Worm (Caenorhabditis elegans) whole organism, late embryonic: ENCODE results near the gene T05C12.11.

ENCODE experiments used
- Y22D7AL.16 ChIP-seq: sonication (generic microtip); optimal IDR thresholded peaks from 2 replicates; lab custom pipeline; 2016; ENCODE audit warnings: missing genetic modification characterization, missing compliant biosample characterization
- ahr-1 ChIP-seq: sonication (generic microtip); optimal IDR thresholded peaks from 2 replicates; lab custom pipeline; 2016; ENCODE audit warnings: missing genetic modification characterization, missing compliant biosample characterization
- ama-1 ChIP-seq: fragments of 150-350 bp; optimal IDR thresholded peaks from 2 replicates; lab custom pipeline; 2014
- ceh-14 ChIP-seq: sonication (generic microtip); optimal IDR thresholded peaks from 2 replicates; lab custom pipeline; 2016; ENCODE audit warnings: missing genotype, missing genetic modification characterization, missing compliant biosample characterization
- ceh-18 ChIP-seq: sonication (generic microtip); optimal IDR thresholded peaks from 2 replicates; lab custom pipeline; 2016; ENCODE audit warnings: missing genetic modification characterization, missing compliant biosample characterization
- ceh-19 ChIP-seq: fragments of 200-800 bp; sonication (Bioruptor generic); optimal IDR thresholded peaks from 2 replicates; lab custom pipeline; 2018; ENCODE audit warnings: mild to moderate bottlenecking, missing genetic modification characterization, missing compliant biosample characterization
- ceh-2 ChIP-seq: sonication (generic microtip); optimal IDR thresholded peaks from 2 replicates; lab custom pipeline; 2016; ENCODE audit warnings: missing genotype, missing genetic modification characterization, missing compliant biosample characterization
- ceh-22 ChIP-seq: sonication (generic microtip); optimal IDR thresholded peaks from 2 replicates; lab custom pipeline; 2017; ENCODE audit warnings: missing biosample characterization, missing genetic modification characterization
- ceh-31 ChIP-seq: sonication (generic microtip); optimal IDR thresholded peaks from 2 replicates; lab custom pipeline; 2016; ENCODE audit warnings: missing genetic modification characterization, missing compliant biosample characterization
- ceh-34 ChIP-seq: sonication (generic microtip); optimal IDR thresholded peaks from 2 replicates; lab custom pipeline; 2016; ENCODE audit warnings: mild to moderate bottlenecking, missing genetic modification characterization, missing compliant biosample characterization
- ceh-45 ChIP-seq: fragments of 200-800 bp; sonication (Bioruptor generic); IDR thresholded peaks from 2 replicates; pipeline ENCODE4 v1.3.6; 2022; ENCODE audit warnings: missing genetic modification reagents, missing genetic modification characterization, missing compliant biosample characterization
- ceh-48 ChIP-seq: sonication (generic microtip); optimal IDR thresholded peaks from 2 replicates; lab custom pipeline; 2016; ENCODE audit warnings: missing genetic modification characterization, inconsistent platforms, missing compliant biosample characterization
- ceh-9 ChIP-seq: sonication (generic microtip); optimal IDR thresholded peaks from 2 replicates; lab custom pipeline; 2016; ENCODE audit warnings: mild to moderate bottlenecking, missing genetic modification characterization, inconsistent platforms, missing compliant biosample characterization
- che-1 ChIP-seq: sonication (generic microtip); optimal IDR thresholded peaks from 2 replicates; lab custom pipeline; 2016; ENCODE audit warnings: mild to moderate bottlenecking, missing genetic modification characterization, missing compliant biosample characterization
- dmd-4 ChIP-seq: sonication (generic microtip); optimal IDR thresholded peaks from 2 replicates; lab custom pipeline; 2016; ENCODE audit warnings: borderline replicate concordance, missing genetic modification characterization, missing compliant biosample characterization
- dve-1 ChIP-seq: sonication (generic microtip); optimal IDR thresholded peaks from 2 replicates; lab custom pipeline; 2017; ENCODE audit warnings: antibody characterized with exemption, mild to moderate bottlenecking, missing genetic modification characterization, missing compliant biosample characterization
- elt-2 ChIP-seq: sonication (generic microtip); optimal IDR thresholded peaks from 2 replicates; lab custom pipeline; 2016; ENCODE audit warnings: missing genetic modification reagents, missing genetic modification characterization, missing compliant biosample characterization
- elt-4 ChIP-seq: sonication (generic microtip); optimal IDR thresholded peaks from 2 replicates; lab custom pipeline; 2016; ENCODE audit warnings: missing genetic modification characterization, missing compliant biosample characterization
- ets-4 ChIP-seq: sonication (generic microtip); optimal IDR thresholded peaks from 2 replicates; lab custom pipeline; 2016; ENCODE audit warnings: missing genetic modification characterization, missing compliant biosample characterization
- eyg-1 ChIP-seq: sonication (generic microtip); optimal IDR thresholded peaks from 2 replicates; lab custom pipeline; 2016; ENCODE audit warnings: missing genotype, missing genetic modification characterization, missing compliant biosample characterization
- fax-1 ChIP-seq: sonication (generic microtip); optimal IDR thresholded peaks from 2 replicates; lab custom pipeline; 2016; ENCODE audit warnings: missing genotype, missing genetic modification characterization, missing compliant biosample characterization
- gmeb-2 ChIP-seq: sonication (generic microtip); optimal IDR thresholded peaks from 2 replicates; lab custom pipeline; 2016; ENCODE audit warnings: missing genetic modification characterization, inconsistent platforms, missing compliant biosample characterization
- hlh-15 ChIP-seq: sonication (generic microtip); optimal IDR thresholded peaks from 2 replicates; lab custom pipeline; 2016; ENCODE audit warnings: missing genetic modification characterization, missing compliant biosample characterization
- hlh-6 ChIP-seq: sonication (generic microtip); optimal IDR thresholded peaks from 2 replicates; lab custom pipeline; 2016; ENCODE audit warnings: missing genotype, missing genetic modification characterization, missing compliant biosample characterization
- lin-11 ChIP-seq: fragments of 200-800 bp; sonication (Bioruptor generic); optimal IDR thresholded peaks from 2 replicates; lab custom pipeline; 2018; ENCODE audit warnings: mild to moderate bottlenecking, missing genetic modification characterization, missing compliant biosample characterization
- nfya-1 ChIP-seq: sonication (generic microtip); optimal IDR thresholded peaks from 2 replicates; lab custom pipeline; 2017; ENCODE audit warnings: missing genetic modification characterization, mild to moderate bottlenecking, missing compliant biosample characterization, antibody characterized with exemption, moderate library complexity
- odd-2 ChIP-seq: sonication (generic microtip); optimal IDR thresholded peaks from 2 replicates; lab custom pipeline; 2017; ENCODE audit warnings: antibody characterized with exemption, mild to moderate bottlenecking, missing genetic modification characterization, missing compliant biosample characterization
- pat-9 ChIP-seq: fragments of 200-800 bp; sonication (Bioruptor generic); optimal IDR thresholded peaks from 2 replicates; lab custom pipeline; 2018; ENCODE audit warnings: mild to moderate bottlenecking, missing genetic modification characterization, moderate library complexity, missing compliant biosample characterization
- pax-1 ChIP-seq: fragments of 150-350 bp; optimal IDR thresholded peaks from 2 replicates; lab custom pipeline; 2014; ENCODE audit warnings: missing biosample characterization, missing genetic modification characterization
- pha-2 ChIP-seq: sonication (generic microtip); optimal IDR thresholded peaks from 2 replicates; lab custom pipeline; 2017; ENCODE audit warnings: mild to moderate bottlenecking, missing genetic modification characterization, missing compliant biosample characterization
- pros-1 ChIP-seq: fragments of 150-350 bp; optimal IDR thresholded peaks from 2 replicates; lab custom pipeline; 2014; ENCODE audit warnings: missing biosample characterization, missing genetic modification reagents, missing genetic modification characterization
- ref-2 ChIP-seq: sonication (generic microtip); optimal IDR thresholded peaks from 2 replicates; lab custom pipeline; 2016; ENCODE audit warnings: missing genetic modification characterization, missing compliant biosample characterization
- sox-4 ChIP-seq: sonication (generic microtip); optimal IDR thresholded peaks from 2 replicates; lab custom pipeline; 2017; ENCODE audit warnings: mild to moderate bottlenecking, missing genetic modification characterization, inconsistent platforms, missing compliant biosample characterization
- tbx-2 ChIP-seq: sonication (generic microtip); optimal IDR thresholded peaks from 2 replicates; lab custom pipeline; 2016; ENCODE audit warnings: missing genetic modification characterization, missing compliant biosample characterization
- ttx-3 ChIP-seq: sonication (generic microtip); optimal IDR thresholded peaks from 2 replicates; lab custom pipeline; 2016; ENCODE audit warnings: missing genetic modification reagents, missing genetic modification characterization, missing compliant biosample characterization
- unc-3 ChIP-seq, 2 experiments: fragments of 200-800 bp in 1 of 2; sonication (Bioruptor generic) in 1 of 2; sonication (generic microtip) in 1 of 2; conservative IDR thresholded peaks in 1 of 2; optimal IDR thresholded peaks in 1 of 2; 2 replicates each; pipeline versions ENCODE4 v1.3.6 to Lab custom; 2016 to 2022; ENCODE audit warnings: missing compliant biosample characterization in 2 of 2, missing genetic modification characterization in 2 of 2, missing genetic modification reagents in 1 of 2
- unc-42 ChIP-seq: sonication (generic microtip); optimal IDR thresholded peaks from 2 replicates; lab custom pipeline; 2016; ENCODE audit warnings: missing genotype, missing genetic modification characterization, missing compliant biosample characterization
- ztf-16 ChIP-seq: sonication (generic microtip); optimal IDR thresholded peaks from 2 replicates; lab custom pipeline; 2017; ENCODE audit warnings: missing genetic modification characterization, missing compliant biosample characterization

Gene T05C12.11

DNA sequence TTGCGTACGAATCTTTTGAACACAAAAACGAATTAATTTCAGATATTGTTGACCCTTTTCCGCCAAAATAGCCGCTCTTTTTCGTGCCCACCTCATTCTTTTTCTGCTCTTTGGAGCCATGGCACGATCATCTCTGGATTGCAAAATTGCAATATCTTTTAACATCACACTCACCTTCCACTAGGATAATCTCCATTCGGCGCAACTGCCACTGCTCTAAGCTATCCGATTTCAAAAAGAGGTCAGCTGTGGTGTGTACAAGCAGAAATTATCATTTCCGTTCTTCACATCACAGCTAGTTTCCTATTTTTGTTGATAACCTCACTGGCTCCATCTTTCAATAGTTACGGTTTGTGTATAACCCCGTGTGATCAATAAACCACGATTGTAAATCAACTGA lies 43.7 kb downstream of the T05C12.11 start:
- TF ChIP-seq elt-4 (no peak), ceh-2 (no peak), Y22D7AL.16 (tag; lab: Kevin White, UChicago) (no peak), ceh-34 (peak; percentile 41)

DNA sequence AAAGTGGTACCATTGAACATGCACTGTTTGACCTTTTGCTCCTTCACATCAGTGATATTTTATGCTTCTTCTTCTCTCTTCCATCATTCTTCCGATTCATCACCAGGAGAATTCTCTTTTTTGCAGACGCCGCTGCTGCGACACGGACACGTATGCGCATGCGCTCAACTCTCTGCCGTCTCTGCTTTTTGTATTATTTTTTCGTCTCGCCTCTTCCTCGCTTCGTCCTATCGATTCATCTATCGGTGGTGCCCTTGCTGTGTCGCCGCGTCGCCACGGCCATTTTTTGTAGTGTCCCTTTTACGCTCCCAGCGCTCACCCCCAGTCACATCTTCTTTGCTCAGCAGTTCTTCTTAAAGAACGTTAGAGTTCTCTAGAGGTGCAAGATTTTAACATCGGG lies 44.1 kb downstream of the T05C12.11 start:
- TF ChIP-seq ceh-19 = peak; percentile 39
- peak; percentile 57 for TF ChIP-seq ceh-31 (tag; lab: Kevin White, UChicago)
- TF ChIP-seq ref-2 = peak; percentile 16
- TF ChIP-seq ceh-14 = peak; percentile 26
- no peak for TF ChIP-seq dmd-4 (tag; lab: Kevin White, UChicago)
- peak; percentile 63 for TF ChIP-seq ceh-48
- TF ChIP-seq pros-1 (tag; lab: Kevin White, UChicago) = no peak
- TF ChIP-seq ztf-16 (tag; lab: Kevin White, UChicago) = no peak
- no peak for TF ChIP-seq odd-2
- no peak for TF ChIP-seq ama-1 (lab: Kevin White, UChicago)
- no peak for TF ChIP-seq hlh-15
- no peak for TF ChIP-seq ceh-22 (tag; lab: Kevin White, UChicago)
- TF ChIP-seq pax-1 (tag; lab: Kevin White, UChicago) = no peak
- TF ChIP-seq ceh-45 (GFP tag; lab: Robert Waterston, UW) = no peak
- TF ChIP-seq, all 69 proteins: peak for 5

DNA sequence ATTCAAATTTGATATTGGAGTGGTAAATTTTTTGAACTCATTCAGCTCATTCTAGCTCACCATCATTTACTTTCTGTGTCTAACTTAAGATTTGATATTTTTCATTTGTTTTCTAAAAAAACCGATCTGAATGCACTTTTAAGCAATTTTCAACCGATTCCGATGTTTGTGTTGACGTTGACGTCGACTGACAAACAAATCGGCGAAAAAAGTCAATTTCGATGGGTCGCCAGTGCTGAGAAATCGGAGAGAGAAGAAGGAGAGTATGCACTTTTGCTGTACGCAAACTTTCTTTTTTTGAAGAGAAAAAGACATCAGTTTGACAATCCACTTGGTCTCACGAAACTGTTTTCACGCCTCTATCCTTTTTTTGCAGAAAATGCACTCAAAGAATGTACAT lies 44.8 kb downstream of the T05C12.11 start:
- TF ChIP-seq ceh-18 (tag; lab: Kevin White, UChicago) (no peak), hlh-6 (tag; lab: Kevin White, UChicago) (no peak), eyg-1 (tag; lab: Kevin White, UChicago) (no peak)

- TF ChIP-seq dve-1 (tag; lab: Kevin White, UChicago) = peak; percentile 53
- TF ChIP-seq sox-4 (tag; lab: Kevin White, UChicago) = no peak
- peak; percentile 73 for TF ChIP-seq nfya-1 (tag; lab: Kevin White, UChicago)
- no peak for TF ChIP-seq ahr-1
- TF ChIP-seq pha-2 (tag; lab: Kevin White, UChicago) = no peak
- TF ChIP-seq gmeb-2 (tag; lab: Kevin White, UChicago) = no peak
- no peak for TF ChIP-seq pat-9 (tag; lab: Kevin White, UChicago)
- no peak for TF ChIP-seq fax-1 (tag; lab: Kevin White, UChicago)
- no peak for TF ChIP-seq che-1 (tag; lab: Kevin White, UChicago)
- no peak for TF ChIP-seq eyg-1 (tag; lab: Kevin White, UChicago)
- no peak for TF ChIP-seq Y22D7AL.16 (tag; lab: Kevin White, UChicago)
- TF ChIP-seq ceh-9 (tag; lab: Kevin White, UChicago) = no peak
- TF ChIP-seq lin-11 = no peak
- no peak for TF ChIP-seq ceh-19
- peak; percentile 37 for TF ChIP-seq ceh-31 (tag; lab: Kevin White, UChicago)
- TF ChIP-seq tbx-2 (tag; lab: Kevin White, UChicago) = no peak
- TF ChIP-seq elt-2 (tag; lab: Kevin White, UChicago) = peak; percentile 3
- TF ChIP-seq hlh-15 = no peak
- no peak for TF ChIP-seq ttx-3 (tag; lab: Kevin White, UChicago)
- no peak for TF ChIP-seq ceh-48
- TF ChIP-seq ets-4 (tag; lab: Kevin White, UChicago) = no peak
- TF ChIP-seq unc-42 (tag; lab: Kevin White, UChicago) = peak; percentile 34
- peak; percentile 13; the same call in 1 of the 2 replicates for TF ChIP-seq unc-3 (GFP tag; conservative IDR thresholded peaks at IDR 0.05; lab: Robert Waterston, UW)
- TF ChIP-seq unc-3 (tag; optimal IDR thresholded peaks at IDR 0.05; lab: Kevin White, UChicago) = no peak
- TF ChIP-seq, all 69 proteins: peak for 6
Measured at ce11 chrII:8124867-8125266, 45.4 kb downstream of the T05C12.11 start, which contains the start of gene ire-1. ire-1 (minus strand) TSS chrII:8124910.
